Fruit fly (Drosophila melanogaster) Kc167 (cell line): ENCODE data around the gene CG8852.

ENCODE experiments used
- Myc ChIP-seq: fragments of >200 bp; optimal IDR thresholded peaks from 2 replicates; lab custom pipeline; 2017; ENCODE audit warnings: missing external identifiers
- Sin3A ChIP-seq: fragments of >200 bp; optimal IDR thresholded peaks from 2 replicates; lab custom pipeline; 2018; ENCODE audit warnings: missing external identifiers
- h ChIP-seq: fragments of >200 bp; optimal IDR thresholded peaks from 3 replicates; lab custom pipeline; 2018; ENCODE audit warnings: missing external identifiers
- insv ChIP-seq: fragments of >200 bp; optimal IDR thresholded peaks from 3 replicates; lab custom pipeline; 2018; ENCODE audit warnings: missing external identifiers
- psq ChIP-seq: fragments of >200 bp; optimal IDR thresholded peaks from 2 replicates; lab custom pipeline; 2017; ENCODE audit warnings: missing external identifiers
- ttk ChIP-seq: sonication (Bioruptor generic); optimal IDR thresholded peaks from 2 replicates; lab custom pipeline; 2017; ENCODE audit warnings: missing external identifiers

The CG8852 gene

DNA sequence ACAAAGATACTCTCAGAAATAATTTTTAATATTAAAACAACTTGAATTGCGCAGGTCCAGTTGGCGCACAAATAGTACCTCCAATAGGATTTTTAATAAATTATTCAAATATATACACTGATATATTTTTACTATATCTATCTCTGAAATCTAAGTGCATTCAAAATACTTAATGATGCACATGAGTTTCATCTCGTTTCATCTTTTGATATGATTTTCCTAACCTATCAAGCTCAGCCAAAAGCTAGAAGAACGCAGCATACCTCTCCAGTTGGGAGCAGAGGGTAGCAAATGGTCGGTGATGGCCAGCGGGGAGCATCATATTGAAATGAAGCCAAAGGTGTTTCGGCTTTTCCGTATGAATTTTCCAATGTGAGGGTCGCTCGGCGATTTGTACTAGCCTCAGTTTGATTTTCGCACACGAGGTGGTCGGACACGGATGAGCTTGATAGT lies at the start of gene CG8852:
TSS of gene CG8852 (plus strand) at position 403 of the 453 bp plus-strand sequence.
- TF ChIP-seq Sin3A (no peak), psq (lab: Kevin White, UChicago) (no peak), h (lab: Kevin White, UChicago) (no peak), insv (lab: Kevin White, UChicago) (no peak), ttk (lab: Kevin White, UChicago) (no peak), Myc (lab: Kevin White, UChicago) (no peak)

DNA sequence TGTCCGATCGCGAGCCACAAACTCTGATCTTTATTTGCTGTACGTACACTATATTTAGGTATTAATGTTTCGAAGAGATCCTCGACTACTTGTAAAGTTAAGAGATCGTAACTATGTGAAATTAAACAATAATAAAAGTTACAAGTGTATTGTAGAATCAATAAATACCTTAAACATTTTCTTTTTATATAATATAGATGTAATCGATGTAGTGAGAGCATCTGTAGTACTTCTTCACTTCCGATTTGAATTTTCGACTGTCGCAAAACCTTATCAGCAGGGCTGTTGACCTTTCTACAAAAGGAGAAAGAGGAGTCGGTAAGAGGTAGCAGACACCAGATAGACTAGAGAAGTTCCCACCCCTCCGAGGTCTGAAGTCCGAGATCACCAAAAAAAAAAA lies 49.8 kb upstream of the CG8852 start:
- TF ChIP-seq insv (lab: Kevin White, UChicago) (no peak), psq (lab: Kevin White, UChicago) (no peak), Sin3A (no peak), ttk (lab: Kevin White, UChicago) (no peak), h (lab: Kevin White, UChicago) (no peak), Myc (lab: Kevin White, UChicago) (no peak)

DNA sequence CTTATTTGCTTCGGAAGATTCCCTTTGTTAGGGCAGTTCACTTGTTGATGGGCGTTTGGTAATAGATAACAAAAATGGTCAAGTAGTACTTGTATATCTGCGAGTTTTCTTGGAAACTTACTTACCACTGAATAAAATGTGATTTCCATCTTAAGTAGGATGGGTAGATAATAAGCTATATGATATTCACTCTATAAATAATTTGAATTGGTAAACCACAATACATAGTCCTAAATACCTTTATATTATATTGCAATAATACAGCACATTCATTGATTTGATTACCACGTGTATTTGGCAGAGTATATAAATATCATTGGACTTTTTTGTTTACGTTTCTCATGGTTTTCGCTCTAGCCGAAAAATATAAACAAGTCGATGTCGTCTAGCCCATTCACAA lies 49.0 kb upstream of the CG8852 start:
- TF ChIP-seq Myc (lab: Kevin White, UChicago) (no peak), insv (lab: Kevin White, UChicago) (no peak), Sin3A (no peak), ttk (lab: Kevin White, UChicago) (no peak), h (lab: Kevin White, UChicago) (no peak), psq (lab: Kevin White, UChicago) (no peak)

DNA sequence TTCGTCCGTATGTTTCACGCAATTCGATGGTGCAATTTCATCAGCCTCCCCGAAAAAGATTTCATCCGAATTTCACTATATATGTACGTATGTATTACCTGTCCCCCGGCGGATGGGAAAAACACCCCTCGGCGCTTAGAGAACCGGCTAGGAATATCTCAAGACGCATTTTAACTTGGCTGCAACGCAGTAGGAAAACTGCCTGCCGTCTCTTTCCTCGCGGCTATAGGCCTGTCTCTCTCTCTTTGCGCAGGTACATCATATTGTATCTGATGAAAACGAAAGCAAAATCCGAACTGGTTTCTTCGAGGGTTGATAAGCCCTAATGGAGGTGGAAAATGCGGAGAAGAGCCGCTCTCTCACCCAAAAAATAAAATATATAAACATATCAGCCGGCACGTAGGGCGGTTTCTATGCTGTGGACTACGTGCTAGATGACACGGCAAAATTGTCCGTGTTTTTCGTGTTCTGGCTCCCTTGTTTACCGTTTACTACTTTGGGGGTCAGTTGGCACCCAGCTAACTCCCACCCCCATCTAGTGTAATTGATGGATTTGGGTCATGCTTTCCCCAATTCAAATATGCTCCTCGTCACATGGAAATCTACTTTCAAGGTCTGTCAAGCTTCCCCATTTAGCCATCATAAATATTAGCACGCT lies 48.4 kb upstream of the CG8852 start:
- no peak for TF ChIP-seq Sin3A
- TF ChIP-seq h (lab: Kevin White, UChicago) = no peak
- TF ChIP-seq insv (lab: Kevin White, UChicago) = no peak
- no peak for TF ChIP-seq Myc (lab: Kevin White, UChicago)
- TF ChIP-seq ttk (lab: Kevin White, UChicago) = no peak
- no peak for TF ChIP-seq psq (lab: Kevin White, UChicago)

DNA sequence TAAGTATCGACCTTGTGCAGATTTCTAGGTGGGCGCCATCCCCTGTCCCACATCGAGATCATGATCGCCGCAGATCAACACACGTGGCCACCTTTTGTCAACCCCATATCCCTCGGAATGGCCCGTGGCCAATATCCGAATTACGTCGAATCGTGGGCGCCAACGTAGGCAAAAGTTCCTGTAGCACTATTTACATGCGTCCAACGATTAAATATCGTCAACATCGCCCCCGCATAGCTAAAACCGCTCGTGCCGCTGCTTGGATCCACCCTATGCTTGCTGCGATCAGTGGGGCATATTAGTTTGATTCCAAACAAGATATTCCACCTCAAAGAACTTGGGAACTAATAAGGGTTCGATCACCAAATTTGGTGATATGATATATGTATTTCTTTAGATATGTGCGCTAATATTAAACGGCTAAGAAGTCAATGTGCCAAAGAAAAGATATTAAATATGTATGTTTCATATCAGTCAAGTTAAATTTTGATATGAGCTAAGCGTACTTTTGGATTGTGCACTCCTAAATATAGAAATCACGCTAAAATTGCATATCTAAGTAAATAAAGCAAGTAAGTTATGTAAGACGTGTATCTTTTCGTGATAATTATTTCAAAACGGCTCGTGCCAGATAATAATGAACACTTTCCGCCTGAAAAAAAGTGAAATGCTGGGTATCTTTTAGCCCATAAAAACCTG lies 47.7 kb upstream of the CG8852 start:
- TF ChIP-seq h (lab: Kevin White, UChicago) = no peak
- TF ChIP-seq ttk (lab: Kevin White, UChicago) = no peak
- TF ChIP-seq psq (lab: Kevin White, UChicago) = no peak
- no peak for TF ChIP-seq Sin3A
- TF ChIP-seq insv (lab: Kevin White, UChicago) = no peak
- TF ChIP-seq Myc (lab: Kevin White, UChicago) = no peak

DNA sequence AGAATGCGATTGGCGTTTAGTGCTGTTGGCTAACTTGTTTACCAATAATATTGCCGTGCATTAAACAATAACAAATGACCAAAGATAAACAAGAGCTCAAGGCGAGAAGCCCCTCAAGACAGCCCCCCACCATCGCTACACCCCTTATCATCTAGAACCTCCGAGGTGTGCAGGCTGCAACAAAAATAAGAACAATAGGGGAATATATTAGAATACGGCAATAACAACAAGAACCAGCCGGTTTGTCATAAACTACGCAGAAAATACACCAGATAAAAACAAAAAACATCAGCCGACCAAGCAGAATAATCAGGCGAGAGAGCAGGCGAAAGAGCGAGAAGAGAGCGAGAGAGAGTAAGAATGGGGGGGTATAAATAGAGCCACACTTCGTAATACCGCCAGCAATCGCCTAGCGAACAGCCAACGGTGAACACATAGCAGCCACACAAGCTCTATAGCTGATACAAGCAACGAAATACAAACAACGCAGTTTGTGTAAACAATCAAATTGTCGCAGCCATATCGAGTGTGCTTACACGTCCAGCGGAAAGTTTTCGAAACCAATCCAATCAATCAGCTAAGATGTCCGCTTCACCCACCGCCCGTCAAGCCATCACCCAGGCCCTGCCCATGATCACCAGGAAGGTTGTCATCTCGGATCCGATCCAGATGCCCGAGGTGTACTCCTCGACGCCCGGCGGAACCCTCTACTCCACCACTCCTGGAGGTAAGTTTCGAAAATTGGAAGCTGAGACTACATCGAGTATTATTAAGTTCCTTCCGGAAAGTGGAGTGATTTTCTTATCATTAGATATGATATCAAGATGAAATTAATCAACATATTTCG lies 46.7 kb upstream of the CG8852 start, which contains the start of gene Thor:
TSS of gene Thor (plus strand) at position 401 of the 847 bp plus-strand sequence.
- TF ChIP-seq Sin3A (no peak), ttk (lab: Kevin White, UChicago) (no peak), h (lab: Kevin White, UChicago) (no peak), insv (lab: Kevin White, UChicago) (no peak), psq (lab: Kevin White, UChicago) (no peak), Myc (lab: Kevin White, UChicago) (no peak)

DNA sequence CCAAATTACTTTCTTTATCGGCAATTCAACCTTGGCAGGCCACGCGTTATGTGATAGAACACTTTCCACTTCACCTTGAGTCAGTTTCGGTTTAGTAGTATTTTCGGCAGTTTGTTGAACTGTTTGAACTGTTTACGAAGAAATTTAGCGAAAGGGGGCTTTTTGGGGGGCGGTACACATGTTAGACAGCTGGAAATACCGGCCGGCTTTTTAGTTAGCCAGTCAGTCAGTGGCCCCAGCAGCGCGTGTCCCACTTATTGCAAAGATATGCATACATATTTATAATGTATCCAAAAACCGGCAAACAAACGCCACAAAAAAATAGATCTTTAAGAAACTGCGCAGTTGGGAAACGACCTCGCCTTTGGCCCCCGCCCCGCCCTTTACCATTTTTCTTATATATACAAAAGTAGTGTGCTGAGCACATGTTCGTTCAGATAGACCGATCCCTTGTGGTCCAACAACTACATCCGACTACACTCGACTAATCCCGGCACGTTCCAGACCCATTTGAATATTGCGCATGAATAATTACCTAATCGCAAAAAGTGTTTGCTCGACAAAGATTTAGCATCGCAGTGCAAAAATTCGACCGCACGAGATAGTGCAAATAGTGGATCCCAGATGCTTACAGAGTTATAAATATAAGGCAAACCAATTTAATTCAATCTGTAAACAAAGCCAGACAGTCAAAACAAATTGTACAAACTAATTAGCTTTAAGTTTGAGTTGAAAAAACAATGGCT lies 45.1 kb upstream of the CG8852 start:
- TF ChIP-seq Sin3A (no peak), insv (lab: Kevin White, UChicago) (no peak), h (lab: Kevin White, UChicago) (no peak), psq (lab: Kevin White, UChicago) (no peak), Myc (lab: Kevin White, UChicago) (no peak), ttk (lab: Kevin White, UChicago) (no peak)

DNA sequence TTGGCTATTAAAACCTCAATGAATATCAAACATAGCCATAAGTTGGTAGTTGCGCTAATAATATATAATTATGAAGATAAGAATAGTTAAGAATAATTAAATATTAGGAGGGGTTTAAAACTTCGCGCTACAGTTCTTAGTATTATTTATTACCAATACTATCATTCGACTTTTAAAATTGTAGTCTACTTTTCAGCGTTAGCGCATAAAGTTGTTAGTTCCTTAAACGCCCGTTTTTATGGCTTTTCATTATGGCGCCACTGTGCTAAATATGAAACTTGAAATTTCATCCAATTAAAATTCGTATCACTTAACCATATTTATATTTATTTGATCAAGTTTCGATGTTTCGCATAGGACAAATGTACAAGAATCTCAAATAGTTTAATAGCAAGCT lies 44.5 kb upstream of the CG8852 start:
- TF ChIP-seq Sin3A = no peak
- no peak for TF ChIP-seq psq (lab: Kevin White, UChicago)
- TF ChIP-seq ttk (lab: Kevin White, UChicago) = no peak
- no peak for TF ChIP-seq insv (lab: Kevin White, UChicago)
- no peak for TF ChIP-seq h (lab: Kevin White, UChicago)
- TF ChIP-seq Myc (lab: Kevin White, UChicago) = no peak

DNA sequence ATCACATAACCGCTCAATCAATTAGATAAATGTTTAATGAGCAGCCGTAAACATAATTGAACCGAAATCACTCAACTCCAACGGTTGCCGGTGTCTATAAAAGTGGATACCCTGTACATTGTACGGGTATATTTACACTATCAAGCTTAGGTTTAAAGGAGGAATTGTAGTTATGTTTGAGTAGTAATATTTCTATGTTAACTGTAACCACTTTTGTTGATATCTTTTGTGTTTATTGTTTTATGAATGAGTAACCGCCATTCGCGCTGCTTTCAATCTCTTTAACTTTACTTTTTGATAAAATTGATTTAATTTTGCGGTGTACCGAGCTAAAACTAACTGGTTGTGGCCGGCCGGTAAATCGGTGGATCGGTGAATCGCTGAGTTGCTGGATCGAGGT lies 42.9 kb upstream of the CG8852 start:
- TF ChIP-seq insv (lab: Kevin White, UChicago) = no peak
- TF ChIP-seq Sin3A = no peak
- TF ChIP-seq ttk (lab: Kevin White, UChicago) = no peak
- no peak for TF ChIP-seq h (lab: Kevin White, UChicago)
- TF ChIP-seq Myc (lab: Kevin White, UChicago) = no peak
- no peak for TF ChIP-seq psq (lab: Kevin White, UChicago)

DNA sequence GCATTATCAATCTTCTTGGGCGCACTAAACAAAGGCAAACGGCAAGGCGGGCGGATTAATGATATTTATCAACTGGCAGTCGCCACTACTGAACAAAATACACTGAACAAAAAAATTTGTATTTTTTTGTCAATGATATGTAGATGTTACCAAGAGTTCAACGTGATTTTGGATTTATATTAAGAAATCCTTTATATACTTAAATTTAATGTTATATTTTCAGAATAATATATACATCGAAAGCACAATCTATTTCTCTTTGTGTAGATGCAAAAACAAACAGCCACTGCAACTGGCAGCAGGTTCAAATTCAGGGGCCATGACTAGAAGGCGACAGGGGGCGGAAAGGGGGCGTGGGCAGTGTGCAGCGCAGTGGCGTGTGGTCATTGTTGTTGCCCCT lies 42.2 kb upstream of the CG8852 start:
- TF ChIP-seq psq (lab: Kevin White, UChicago) (no peak), ttk (lab: Kevin White, UChicago) (no peak), insv (lab: Kevin White, UChicago) (no peak), Sin3A (no peak), Myc (lab: Kevin White, UChicago) (no peak), h (lab: Kevin White, UChicago) (no peak)
